Fruit fly (Drosophila melanogaster) whole organism, embryonic: Measurements from ENCODE around the gene CG33523.

Experiments
- ATbp ChIP-seq: fragments of 200-800 bp; sonication (Bioruptor generic); optimal IDR thresholded peaks from 2 replicates; lab custom pipeline; 2017; ENCODE audit warnings: missing biosample characterization, mild to moderate bottlenecking, missing genetic modification characterization, missing genetic modification reagents
- Atf3 ChIP-seq: fragments of 200-800 bp; sonication (Bioruptor generic); optimal IDR thresholded peaks from 3 replicates; lab custom pipeline; 2016; ENCODE audit warnings: missing biosample characterization, missing genetic modification characterization
- CG1024 ChIP-seq: fragments of 200-800 bp; sonication (Bioruptor generic); IDR thresholded peaks from 2 replicates; pipeline ENCODE4 v1.3.6; 2022; ENCODE audit warnings: missing biosample characterization, missing genetic modification characterization
- CG11093 ChIP-seq: fragments of 200-800 bp; sonication (Bioruptor generic); IDR thresholded peaks from 3 replicates; pipeline ENCODE4 v1.3.6; 2022; ENCODE audit warnings: missing biosample characterization, missing genetic modification characterization
- CG11696 ChIP-seq: fragments of 200-800 bp; sonication (Bioruptor generic); IDR thresholded peaks from 2 replicates; pipeline ENCODE4 v1.3.6; 2022; ENCODE audit warnings: missing biosample characterization, missing genetic modification characterization
- CG13424 ChIP-seq: fragments of 200-800 bp; sonication (Bioruptor generic); optimal IDR thresholded peaks from 2 replicates; lab custom pipeline; 2019; ENCODE audit warnings: missing biosample characterization, mild to moderate bottlenecking, missing genetic modification characterization, moderate library complexity
- CG15073 ChIP-seq: fragments of 200-800 bp; sonication (Bioruptor generic); optimal IDR thresholded peaks from 2 replicates; lab custom pipeline; 2016; ENCODE audit warnings: missing biosample characterization, missing genetic modification characterization
- CG1603 ChIP-seq: fragments of 200-800 bp; sonication (Bioruptor generic); optimal IDR thresholded peaks from 2 replicates; lab custom pipeline; 2019; ENCODE audit warnings: missing biosample characterization, mild to moderate bottlenecking, missing genetic modification characterization, moderate library complexity
- CG16815 ChIP-seq: fragments of 200-800 bp; sonication (Bioruptor generic); optimal IDR thresholded peaks from 3 replicates; lab custom pipeline; 2017; ENCODE audit warnings: missing biosample characterization, mild to moderate bottlenecking, missing genetic modification characterization
- CG17361 ChIP-seq: fragments of 200-800 bp; sonication (Bioruptor generic); IDR thresholded peaks from 3 replicates; pipeline ENCODE4 v1.3.6; 2022; ENCODE audit warnings: missing biosample characterization, missing genetic modification characterization
- CG17385 ChIP-seq: fragments of 200-800 bp; sonication (Bioruptor generic); optimal IDR thresholded peaks from 3 replicates; lab custom pipeline; 2018; ENCODE audit warnings: missing biosample characterization, mild to moderate bottlenecking, missing genetic modification characterization
- CG18262 ChIP-seq: fragments of 200-800 bp; optimal IDR thresholded peaks from 3 replicates; lab custom pipeline; 2019; ENCODE audit warnings: missing biosample characterization, mild to moderate bottlenecking, missing genetic modification characterization, moderate library complexity
- CG2120 ChIP-seq: fragments of 200-800 bp; sonication (Bioruptor generic); optimal IDR thresholded peaks from 3 replicates; lab custom pipeline; 2016; ENCODE audit warnings: missing biosample characterization, missing genetic modification characterization
- CG2202 ChIP-seq: fragments of 200-800 bp; sonication (Bioruptor generic); optimal IDR thresholded peaks from 2 replicates; lab custom pipeline; 2018; ENCODE audit warnings: missing biosample characterization, mild to moderate bottlenecking, missing genetic modification characterization
- CG32532 ChIP-seq: fragments of 200-800 bp; sonication (Bioruptor generic); IDR thresholded peaks from 2 replicates; pipeline ENCODE4 v1.3.6; 2022; ENCODE audit warnings: missing biosample characterization, missing genetic modification characterization
- CG33557 ChIP-seq: fragments of 200-800 bp; sonication (Bioruptor generic); optimal IDR thresholded peaks from 2 replicates; lab custom pipeline; 2019; ENCODE audit warnings: missing biosample characterization, mild to moderate bottlenecking, missing genetic modification characterization, moderate library complexity
- CG3407 ChIP-seq: fragments of 200-800 bp; sonication (Bioruptor generic); optimal IDR thresholded peaks from 2 replicates; lab custom pipeline; 2018; ENCODE audit warnings: missing biosample characterization, mild to moderate bottlenecking, missing genetic modification characterization
- CG34422 ChIP-seq: fragments of 200-800 bp; sonication (Bioruptor generic); IDR thresholded peaks from 3 replicates; pipeline ENCODE4 v1.3.6; 2022; ENCODE audit warnings: missing biosample characterization, missing genetic modification characterization
- CG3995 ChIP-seq: fragments of 200-800 bp; sonication (Bioruptor generic); optimal IDR thresholded peaks from 3 replicates; lab custom pipeline; 2016; ENCODE audit warnings: missing biosample characterization, missing genetic modification characterization
- CG42726 ChIP-seq: fragments of 200-800 bp; sonication (Bioruptor generic); IDR thresholded peaks from 2 replicates; pipeline ENCODE4 v1.3.6; 2022; ENCODE audit warnings: missing biosample characterization, missing genetic modification characterization; ENCODE audit not compliant: partially characterized antibody
- CG4328 ChIP-seq: fragments of 200-800 bp; sonication (Bioruptor generic); optimal IDR thresholded peaks from 3 replicates; lab custom pipeline; 2017; ENCODE audit warnings: missing biosample characterization, missing genetic modification reagents, missing genetic modification characterization
- CG4424 ChIP-seq: fragments of 200-800 bp; sonication (Bioruptor generic); optimal IDR thresholded peaks from 3 replicates; lab custom pipeline; 2016; ENCODE audit warnings: missing biosample characterization, missing genetic modification characterization
- CG5245 ChIP-seq: fragments of 200-800 bp; sonication (Bioruptor generic); optimal IDR thresholded peaks from 3 replicates; lab custom pipeline; 2016; ENCODE audit warnings: missing biosample characterization, missing genetic modification characterization
- CG6854 ChIP-seq: fragments of 200-800 bp; sonication (Bioruptor generic); optimal IDR thresholded peaks from 3 replicates; lab custom pipeline; 2017; ENCODE audit warnings: missing biosample characterization, mild to moderate bottlenecking, missing genetic modification characterization
- CG8359 ChIP-seq: fragments of 200-800 bp; sonication (Bioruptor generic); optimal IDR thresholded peaks from 2 replicates; lab custom pipeline; 2017; ENCODE audit warnings: missing biosample characterization, mild to moderate bottlenecking, missing genetic modification characterization, borderline replicate concordance
- CG9215 ChIP-seq: fragments of 200-800 bp; sonication (Bioruptor generic); IDR thresholded peaks from 2 replicates; pipeline ENCODE4 v1.3.6; 2022; ENCODE audit warnings: missing biosample characterization, missing genetic modification characterization
- CG9797 ChIP-seq: fragments of 200-800 bp; sonication (Bioruptor generic); optimal IDR thresholded peaks from 3 replicates; lab custom pipeline; 2018; ENCODE audit warnings: missing biosample characterization, mild to moderate bottlenecking, missing genetic modification characterization
- D19A ChIP-seq: fragments of 200-800 bp; optimal IDR thresholded peaks from 3 replicates; lab custom pipeline; 2019; ENCODE audit warnings: missing biosample characterization, mild to moderate bottlenecking, missing genetic modification characterization, moderate library complexity
- Fer2 ChIP-seq: fragments of 200-800 bp; sonication (Bioruptor generic); optimal IDR thresholded peaks from 2 replicates; lab custom pipeline; 2018; ENCODE audit warnings: missing biosample characterization, mild to moderate bottlenecking, missing genetic modification characterization, moderate library complexity
- Gug ChIP-seq: fragments of 200-800 bp; sonication (Bioruptor generic); IDR thresholded peaks from 4 replicates; pipeline ENCODE4 v1.3.6; 2022; ENCODE audit warnings: missing biosample characterization, missing genetic modification characterization
- HLH54F ChIP-seq: fragments of 200-800 bp; sonication (Bioruptor generic); optimal IDR thresholded peaks from 3 replicates; lab custom pipeline; 2016; ENCODE audit warnings: missing biosample characterization, missing genetic modification characterization
- HmgZ ChIP-seq: fragments of 200-800 bp; sonication (Bioruptor generic); optimal IDR thresholded peaks from 2 replicates; lab custom pipeline; 2018; ENCODE audit warnings: missing biosample characterization, mild to moderate bottlenecking, missing genetic modification characterization
- Lim3 ChIP-seq: fragments of 200-800 bp; sonication (Bioruptor generic); IDR thresholded peaks from 2 replicates; pipeline ENCODE4 v1.3.6; 2022; ENCODE audit warnings: missing biosample characterization, missing genetic modification characterization
- Side ChIP-seq: fragments of 200-800 bp; sonication (Bioruptor generic); optimal IDR thresholded peaks from 2 replicates; lab custom pipeline; 2016; ENCODE audit warnings: missing biosample characterization, missing genetic modification characterization
- Stat92E ChIP-seq, 3 experiments: fragments of >200 bp in 2 of 3; fragments of 200-800 bp in 1 of 3; sonication (Bioruptor generic) in 1 of 3; optimal IDR thresholded peaks; 2 replicates each; lab custom pipeline; 2017 to 2019; ENCODE audit warnings: missing biosample characterization in 3 of 3, missing genetic modification characterization in 3 of 3, mild to moderate bottlenecking in 1 of 3, moderate library complexity in 1 of 3
- Vsx1 ChIP-seq: fragments of 200-800 bp; sonication (Bioruptor generic); optimal IDR thresholded peaks from 2 replicates; lab custom pipeline; 2017; ENCODE audit warnings: missing biosample characterization, mild to moderate bottlenecking, missing genetic modification characterization, missing genetic modification reagents
- amos ChIP-seq: fragments of 200-800 bp; sonication (Bioruptor generic); IDR thresholded peaks from 2 replicates; pipeline ENCODE4 v1.3.6; 2022; ENCODE audit warnings: missing biosample characterization, missing genetic modification characterization; ENCODE audit not compliant: partially characterized antibody
- cad ChIP-seq: fragments of >200 bp; optimal IDR thresholded peaks from 2 replicates; lab custom pipeline; 2017; ENCODE audit warnings: missing biosample characterization, missing genetic modification characterization
- crol ChIP-seq: fragments of 200-800 bp; sonication (Bioruptor generic); IDR thresholded peaks from 2 replicates; pipeline ENCODE4 v1.3.6; 2022; ENCODE audit warnings: missing biosample characterization, missing genetic modification characterization
- crp ChIP-seq, 2 experiments: fragments of 200-800 bp; sonication (Bioruptor generic); optimal IDR thresholded peaks; 2 replicates in 1 of 2; 3 replicates in 1 of 2; lab custom pipeline; 2017; ENCODE audit warnings: missing biosample characterization in 2 of 2, missing genetic modification characterization in 2 of 2, mild to moderate bottlenecking in 1 of 2, moderate library complexity in 1 of 2
- fd3F ChIP-seq: fragments of 200-800 bp; sonication (Bioruptor generic); optimal IDR thresholded peaks from 2 replicates; lab custom pipeline; 2018; ENCODE audit warnings: missing biosample characterization, mild to moderate bottlenecking, missing genetic modification characterization, moderate library complexity
- ftz-f1 ChIP-seq: fragments of 200-800 bp; sonication (Bioruptor generic); optimal IDR thresholded peaks from 2 replicates; lab custom pipeline; 2016; ENCODE audit warnings: missing biosample characterization, missing genetic modification characterization
- gfzf ChIP-seq: fragments of 200-800 bp; sonication (Bioruptor generic); optimal IDR thresholded peaks from 2 replicates; lab custom pipeline; 2016; ENCODE audit warnings: missing biosample characterization, mild to moderate bottlenecking, missing genetic modification characterization, moderate library complexity
- ind ChIP-seq: fragments of 200-800 bp; sonication (Bioruptor generic); optimal IDR thresholded peaks from 3 replicates; lab custom pipeline; 2016; ENCODE audit warnings: missing biosample characterization, missing genetic modification characterization
- klu ChIP-seq: fragments of 200-800 bp; sonication (Bioruptor generic); IDR thresholded peaks from 2 replicates; pipeline ENCODE4 v1.3.6; 2022; ENCODE audit warnings: missing biosample characterization, missing genetic modification characterization
- lmd ChIP-seq: fragments of 200-800 bp; sonication (Bioruptor generic); IDR thresholded peaks from 2 replicates; pipeline ENCODE4 v1.3.6; 2022; ENCODE audit warnings: missing biosample characterization, missing genetic modification characterization
- nerfin-1 ChIP-seq: fragments of 200-800 bp; sonication (Bioruptor generic); optimal IDR thresholded peaks from 3 replicates; lab custom pipeline; 2019; ENCODE audit warnings: missing biosample characterization, mild to moderate bottlenecking, missing genetic modification characterization, moderate library complexity
- odd ChIP-seq: fragments of 200-800 bp; sonication (Bioruptor generic); optimal IDR thresholded peaks from 2 replicates; lab custom pipeline; 2017; ENCODE audit warnings: missing biosample characterization, mild to moderate bottlenecking, missing genetic modification characterization
- onecut ChIP-seq: fragments of 200-800 bp; sonication (Bioruptor generic); IDR thresholded peaks from 2 replicates; pipeline ENCODE4 v1.3.6; 2022; ENCODE audit warnings: missing biosample characterization, missing genetic modification characterization
- sd ChIP-seq: fragments of 200-800 bp; sonication (Bioruptor generic); optimal IDR thresholded peaks from 3 replicates; lab custom pipeline; 2018; ENCODE audit warnings: missing biosample characterization, mild to moderate bottlenecking, missing genetic modification characterization, moderate library complexity

CG33523 gene

dm6 chr3L:5947110-5947731 lies 23.6 kb downstream of the CG33523 start (continued):
- TF ChIP-seq ind (no peak), CG34422 (GFP tag; lab: Robert Waterston, UW) (no peak), CG3407 (GFP tag; lab: Kevin White, UChicago) (peak; percentile 21), CG2120 (GFP tag; lab: Kevin White, UChicago) (no peak), amos (GFP tag; lab: Robert Waterston, UW) (no peak), Side (GFP tag; lab: Kevin White, UChicago) (no peak), CG11093 (GFP tag; lab: Robert Waterston, UW) (no peak), Stat92E (GFP tag; optimal IDR thresholded peaks at IDR 0.05; lab: Kevin White, UChicago) (peak in 1 of 3 experiments; percentile 62), onecut (GFP tag; lab: Robert Waterston, UW) (no peak), CG32532 (GFP tag; lab: Robert Waterston, UW) (no peak), ATbp (GFP tag; lab: Kevin White, UChicago) (peak; percentile 27), CG3995 (no peak), CG1024 (GFP tag; lab: Robert Waterston, UW) (no peak), CG13424 (no peak), CG16815 (no peak), CG42726 (GFP tag; lab: Robert Waterston, UW) (no peak), CG1603 (tag; lab: Kevin White, UChicago) (no peak), ftz-f1 (GFP tag; lab: Kevin White, UChicago) (no peak), Atf3 (GFP tag; lab: Kevin White, UChicago) (no peak), odd (GFP tag; lab: Kevin White, UChicago) (peak; percentile 42), crp (GFP tag; optimal IDR thresholded peaks at IDR 0.05; lab: Kevin White, UChicago) (no peak), CG9215 (no peak), CG6854 (GFP tag; lab: Kevin White, UChicago) (no peak), CG33557 (peak; percentile 49), CG17385 (GFP tag; lab: Kevin White, UChicago) (no peak), CG8359 (peak; percentile 9), cad (GFP tag; lab: Kevin White, UChicago) (no peak), CG4424 (GFP tag; lab: Kevin White, UChicago) (no peak), gfzf (GFP tag; lab: Kevin White, UChicago) (no peak), Gug (GFP tag; lab: Robert Waterston, UW) (no peak), CG5245 (GFP tag; lab: Kevin White, UChicago) (no peak), CG17361 (GFP tag; lab: Robert Waterston, UW) (no peak), CG15073 (GFP tag; lab: Kevin White, UChicago) (no peak), Fer2 (tag; lab: Kevin White, UChicago) (no peak), sd (peak; percentile 57), CG9797 (GFP tag; lab: Kevin White, UChicago) (no peak), nerfin-1 (tag; lab: Kevin White, UChicago) (peak; percentile 1), lmd (no peak), Lim3 (GFP tag; lab: Robert Waterston, UW) (no peak), D19A (tag; lab: Kevin White, UChicago) (peak; percentile 91), klu (GFP tag; lab: Robert Waterston, UW) (no peak), CG4328 (GFP tag; lab: Kevin White, UChicago) (no peak), HmgZ (no peak), Vsx1 (GFP tag; lab: Kevin White, UChicago) (peak; percentile 26), CG2202 (tag; lab: Kevin White, UChicago) (peak; percentile 34), crol (GFP tag; lab: Robert Waterston, UW) (no peak), HLH54F (GFP tag; lab: Kevin White, UChicago) (no peak), fd3F (GFP tag; lab: Kevin White, UChicago) (no peak), CG18262 (peak; percentile 9), CG11696 (no peak)
